Worm (Caenorhabditis elegans) whole organism, L4 larva: Measurements from ENCODE around the gene rpl-36.
A peak's percentile ranks its signal among the peaks of the same experiment; 100 is the strongest.

Experiments used
- D1046.2 ChIP-seq: fragments of 200-800 bp; sonication (Bioruptor generic); IDR thresholded peaks from 2 replicates; pipeline ENCODE4 v1.3.6; 2022; ENCODE audit warnings: missing genetic modification characterization, missing compliant biosample characterization
- F26F4.8 ChIP-seq: fragments of 200-800 bp; sonication (Bioruptor generic); conservative IDR thresholded peaks from 2 replicates; pipeline ENCODE4 v1.3.6; 2022; ENCODE audit warnings: missing genetic modification characterization, missing compliant biosample characterization
- R02D3.7 ChIP-seq: fragments of 150-350 bp; sonication (generic microtip); optimal IDR thresholded peaks from 3 replicates; lab custom pipeline; 2014; ENCODE audit warnings: missing biosample characterization, missing genetic modification characterization
- T20F7.1 ChIP-seq: fragments of 200-800 bp; sonication (Bioruptor generic); optimal IDR thresholded peaks from 2 replicates; lab custom pipeline; 2018; ENCODE audit warnings: mild to moderate bottlenecking, missing genetic modification characterization, missing compliant biosample characterization
- Y105C5A.15 ChIP-seq: fragments of 200-800 bp; sonication (Bioruptor generic); IDR thresholded peaks from 2 replicates; pipeline ENCODE4 v1.3.6; 2022; ENCODE audit warnings: missing genetic modification characterization, missing compliant biosample characterization
- Y5F2A.4 ChIP-seq: fragments of 200-800 bp; sonication (Bioruptor generic); optimal IDR thresholded peaks from 2 replicates; lab custom pipeline; 2018; ENCODE audit warnings: mild to moderate bottlenecking, missing genetic modification characterization, missing compliant biosample characterization
- Y75B8A.6 ChIP-seq: fragments of 200-800 bp; sonication (Bioruptor generic); IDR thresholded peaks from 2 replicates; pipeline ENCODE4 v1.3.6; 2022; ENCODE audit warnings: missing genetic modification reagents, missing genetic modification characterization, missing compliant biosample characterization
- aly-2 ChIP-seq: sonication (generic microtip); optimal IDR thresholded peaks from 2 replicates; lab custom pipeline; 2018; ENCODE audit warnings: missing biosample characterization, missing genetic modification characterization
- attf-4 ChIP-seq: sonication (generic microtip); optimal IDR thresholded peaks from 3 replicates; lab custom pipeline; 2017; ENCODE audit warnings: missing biosample characterization, missing genetic modification characterization
- ceh-20 ChIP-seq: fragments of 200-800 bp; sonication (Bioruptor generic); IDR thresholded peaks from 2 replicates; pipeline ENCODE4 v1.3.6; 2022; ENCODE audit warnings: missing genetic modification reagents, missing genetic modification characterization, missing compliant biosample characterization
- ceh-28 ChIP-seq: fragments of 150-350 bp; optimal IDR thresholded peaks from 2 replicates; lab custom pipeline; 2014; ENCODE audit warnings: missing biosample characterization, missing genetic modification reagents, missing genetic modification characterization
- ceh-44 ChIP-seq: fragments of 200-800 bp; sonication (Bioruptor generic); IDR thresholded peaks from 2 replicates; pipeline ENCODE4 v1.3.6; 2022; ENCODE audit warnings: missing genetic modification reagents, missing genetic modification characterization, missing compliant biosample characterization
- ceh-62 ChIP-seq: sonication (generic microtip); optimal IDR thresholded peaks from 2 replicates; lab custom pipeline; 2017; ENCODE audit warnings: missing biosample characterization, missing genetic modification characterization
- ces-1 ChIP-seq: fragments of 150-350 bp; sonication (generic microtip); optimal IDR thresholded peaks from 4 replicates; lab custom pipeline; 2014; ENCODE audit warnings: missing biosample characterization, missing genetic modification reagents, missing genetic modification characterization
- cey-2 ChIP-seq: sonication (generic microtip); optimal IDR thresholded peaks from 3 replicates; lab custom pipeline; 2017; ENCODE audit warnings: missing genetic modification characterization, mild to moderate bottlenecking, missing compliant biosample characterization, antibody characterized with exemption, borderline replicate concordance; ENCODE audit not compliant: insufficient read depth
- daf-12 ChIP-seq: fragments of 150-350 bp; optimal IDR thresholded peaks from 2 replicates; lab custom pipeline; 2014; ENCODE audit warnings: missing biosample characterization, missing genetic modification reagents, missing genetic modification characterization
- daf-16 ChIP-seq, 3 experiments: sonication (generic microtip); optimal IDR thresholded peaks; 2 replicates each; lab custom pipeline; 2016 to 2017; ENCODE audit warnings: missing genetic modification characterization in 3 of 3, missing genetic modification reagents in 3 of 3, mild to moderate bottlenecking in 2 of 3, missing compliant biosample characterization in 2 of 3, missing biosample characterization in 1 of 3, moderate library complexity in 1 of 3
- dmd-6 ChIP-seq: fragments of 200-800 bp; sonication (Bioruptor generic); IDR thresholded peaks from 2 replicates; pipeline ENCODE4 v1.3.6; 2022; ENCODE audit warnings: missing genetic modification reagents, missing genetic modification characterization, missing compliant biosample characterization
- dmd-9 ChIP-seq: fragments of 200-800 bp; sonication (Bioruptor generic); IDR thresholded peaks from 2 replicates; pipeline ENCODE4 v1.3.6; 2022; ENCODE audit warnings: missing genetic modification reagents, missing genetic modification characterization, missing compliant biosample characterization
- dpl-1 ChIP-seq: fragments of 150-350 bp; optimal IDR thresholded peaks from 2 replicates; lab custom pipeline; 2014; ENCODE audit warnings: missing biosample characterization, missing genetic modification reagents, missing genetic modification characterization
- fkh-10 ChIP-seq: fragments of 150-350 bp; optimal IDR thresholded peaks from 2 replicates; lab custom pipeline; 2014; ENCODE audit warnings: missing biosample characterization, missing genetic modification reagents, missing genetic modification characterization
- fos-1 ChIP-seq: fragments of 150-350 bp; optimal IDR thresholded peaks from 2 replicates; lab custom pipeline; 2014; ENCODE audit warnings: missing biosample characterization, missing genetic modification characterization
- hif-1 ChIP-seq, 2 experiments: sonication (generic microtip); optimal IDR thresholded peaks; 2 replicates each; lab custom pipeline; 2016 to 2017; ENCODE audit warnings: missing compliant biosample characterization in 2 of 2, missing genetic modification characterization in 2 of 2, missing genetic modification reagents in 2 of 2, missing genotype in 2 of 2, mild to moderate bottlenecking in 1 of 2
- hlh-30 ChIP-seq: sonication (generic microtip); optimal IDR thresholded peaks from 2 replicates; lab custom pipeline; 2017; ENCODE audit warnings: antibody characterized with exemption, mild to moderate bottlenecking, missing genetic modification characterization, missing compliant biosample characterization; ENCODE audit not compliant: insufficient read depth
- hmg-1.1 ChIP-seq: fragments of 200-800 bp; sonication (Bioruptor generic); IDR thresholded peaks from 2 replicates; pipeline ENCODE4 v1.3.6; 2022; ENCODE audit warnings: missing genetic modification reagents, missing genetic modification characterization, missing compliant biosample characterization
- jun-1 ChIP-seq: fragments of 150-350 bp; optimal IDR thresholded peaks from 2 replicates; lab custom pipeline; 2014; ENCODE audit warnings: missing biosample characterization, missing genetic modification reagents, missing genetic modification characterization
- lim-7 ChIP-seq: fragments of 200-800 bp; sonication (Bioruptor generic); IDR thresholded peaks from 2 replicates; pipeline ENCODE4 v1.3.6; 2022; ENCODE audit warnings: missing genetic modification characterization, missing compliant biosample characterization
- lin-38 ChIP-seq: fragments of 200-800 bp; sonication (Bioruptor generic); IDR thresholded peaks from 2 replicates; pipeline ENCODE4 v1.3.6; 2022; ENCODE audit warnings: missing genetic modification reagents, missing genetic modification characterization, missing compliant biosample characterization
- lsy-2 ChIP-seq, 2 experiments: fragments of 150-350 bp in 1 of 2; sonication (generic microtip) in 1 of 2; optimal IDR thresholded peaks; 2 replicates each; lab custom pipeline; 2014 to 2017; ENCODE audit warnings: missing biosample characterization in 2 of 2, missing genetic modification characterization in 2 of 2
- madf-5 ChIP-seq, 2 experiments: fragments of 200-800 bp; sonication (Bioruptor generic); IDR thresholded peaks; 2 replicates each; pipeline ENCODE4 v1.3.6; 2022; ENCODE audit warnings: missing compliant biosample characterization in 2 of 2, missing genetic modification characterization in 2 of 2
- madf-9 ChIP-seq: fragments of 200-800 bp; sonication (Bioruptor generic); conservative IDR thresholded peaks from 2 replicates; pipeline ENCODE4 v1.3.6; 2022; ENCODE audit warnings: missing genetic modification reagents, missing genetic modification characterization, missing compliant biosample characterization
- mdt-29 ChIP-seq: fragments of 200-800 bp; sonication (Bioruptor generic); IDR thresholded peaks from 2 replicates; pipeline ENCODE4 v1.3.6; 2022; ENCODE audit warnings: missing genetic modification reagents, missing genetic modification characterization, missing compliant biosample characterization
- mep-1 ChIP-seq: fragments of 150-350 bp; sonication (generic microtip); optimal IDR thresholded peaks from 3 replicates; lab custom pipeline; 2014; ENCODE audit warnings: missing biosample characterization, missing genetic modification characterization
- mes-2 ChIP-seq: sonication (generic microtip); optimal IDR thresholded peaks from 2 replicates; lab custom pipeline; 2016; ENCODE audit warnings: missing genotype, mild to moderate bottlenecking, missing genetic modification characterization, missing compliant biosample characterization; ENCODE audit not compliant: poor library complexity, severe bottlenecking
- mxl-3 ChIP-seq: fragments of 200-800 bp; sonication (Bioruptor generic); optimal IDR thresholded peaks from 2 replicates; lab custom pipeline; 2018; ENCODE audit warnings: mild to moderate bottlenecking, missing genetic modification characterization, missing compliant biosample characterization
- nhr-102 ChIP-seq: sonication (generic microtip); optimal IDR thresholded peaks from 2 replicates; lab custom pipeline; 2016; ENCODE audit warnings: mild to moderate bottlenecking, missing genetic modification characterization, moderate library complexity, missing compliant biosample characterization
- nhr-25 ChIP-seq: sonication (generic microtip); optimal IDR thresholded peaks from 2 replicates; lab custom pipeline; 2017; ENCODE audit warnings: missing genetic modification characterization, mild to moderate bottlenecking, missing compliant biosample characterization, antibody characterized with exemption, moderate library complexity, borderline replicate concordance; ENCODE audit not compliant: insufficient read depth
- nhr-28 ChIP-seq: fragments of 150-350 bp; optimal IDR thresholded peaks from 2 replicates; lab custom pipeline; 2014; ENCODE audit warnings: missing biosample characterization, missing genetic modification characterization
- nhr-41 ChIP-seq: fragments of 200-800 bp; sonication (Bioruptor generic); IDR thresholded peaks from 2 replicates; pipeline ENCODE4 v1.3.6; 2022; ENCODE audit warnings: missing genetic modification reagents, missing genetic modification characterization, missing compliant biosample characterization
- nhr-6 ChIP-seq: fragments of 150-350 bp; optimal IDR thresholded peaks from 2 replicates; lab custom pipeline; 2014; ENCODE audit warnings: missing biosample characterization, missing genetic modification characterization
- nhr-76 ChIP-seq: fragments of 150-350 bp; optimal IDR thresholded peaks from 2 replicates; lab custom pipeline; 2014; ENCODE audit warnings: missing biosample characterization, missing genetic modification characterization
- php-3 ChIP-seq: fragments of 200-800 bp; sonication (Bioruptor generic); IDR thresholded peaks from 2 replicates; pipeline ENCODE4 v1.3.6; 2022; ENCODE audit warnings: missing genetic modification reagents, missing genetic modification characterization, missing compliant biosample characterization
- pqm-1 ChIP-seq: sonication (generic microtip); optimal IDR thresholded peaks from 2 replicates; lab custom pipeline; 2017; ENCODE audit warnings: missing biosample characterization, missing genetic modification characterization
- saeg-2 ChIP-seq: fragments of 200-800 bp; sonication (Bioruptor generic); IDR thresholded peaks from 2 replicates; pipeline ENCODE4 v1.3.6; 2022; ENCODE audit warnings: missing genetic modification reagents, missing genetic modification characterization, missing compliant biosample characterization
- snpc-1.2 ChIP-seq: fragments of 200-800 bp; sonication (Bioruptor generic); IDR thresholded peaks from 2 replicates; pipeline ENCODE4 v1.3.6; 2022; ENCODE audit warnings: missing genetic modification reagents, missing genetic modification characterization, missing compliant biosample characterization
- tra-1 ChIP-seq: fragments of 200-800 bp; sonication (Bioruptor generic); IDR thresholded peaks from 2 replicates; pipeline ENCODE4 v1.3.6; 2022; ENCODE audit warnings: missing genetic modification reagents, missing genetic modification characterization, missing compliant biosample characterization
- unc-130 ChIP-seq: sonication (generic microtip); optimal IDR thresholded peaks from 2 replicates; lab custom pipeline; 2016; ENCODE audit warnings: missing genetic modification reagents, missing genetic modification characterization, missing compliant biosample characterization
- unc-62 ChIP-seq, 3 experiments: fragments of 150-350 bp in 1 of 3; sonication (generic microtip); optimal IDR thresholded peaks in 2 of 3; peaks in 1 of 3; 1 replicate in 1 of 3; 2 replicates in 2 of 3; lab custom pipeline; 2014 to 2017; ENCODE audit warnings: missing biosample characterization in 3 of 3, missing genetic modification characterization in 3 of 3, missing genetic modification reagents in 3 of 3, missing genotype in 1 of 3
- zag-1 ChIP-seq: fragments of 150-350 bp; optimal IDR thresholded peaks from 2 replicates; lab custom pipeline; 2014; ENCODE audit warnings: missing biosample characterization, missing genetic modification characterization
- ztf-7 ChIP-seq: fragments of 150-350 bp; optimal IDR thresholded peaks from 2 replicates; lab custom pipeline; 2014; ENCODE audit warnings: missing biosample characterization, missing genetic modification characterization

Gene rpl-36

ce11 chrIII:7198838-7199237, 18.8 kb downstream of the rpl-36 start, which contains the start of gene pfd-5:
Gene pfd-5, minus strand, starts transcription at chrIII:7198884.
- no peak for TF ChIP-seq Y5F2A.4 (GFP tag; lab: Kevin White, UChicago)
- no peak for TF ChIP-seq mdt-29 (GFP tag; lab: Robert Waterston, UW)
- TF ChIP-seq saeg-2 (GFP tag; lab: Robert Waterston, UW) = no peak
- TF ChIP-seq ceh-20 = no peak
- TF ChIP-seq nhr-25 (tag; lab: Kevin White, UChicago) = no peak
- TF ChIP-seq lsy-2 (tag; optimal IDR thresholded peaks at IDR 0.05; lab: Kevin White, UChicago) = peak in 1 of 2 experiments; percentile 84
- no peak for TF ChIP-seq dmd-9
- TF ChIP-seq unc-62 (GFP tag; optimal IDR thresholded peaks at IDR 0.05 in 1 of 2; lab: Kevin White, UChicago) = no peak
- no peak for TF ChIP-seq unc-62 (tag; optimal IDR thresholded peaks at IDR 0.05; lab: Kevin White, UChicago)
- TF ChIP-seq nhr-28 (tag; lab: Kevin White, UChicago) = no peak
- no peak for TF ChIP-seq hmg-1.1 (GFP tag; lab: Robert Waterston, UW)
- TF ChIP-seq daf-12 = no peak
- TF ChIP-seq jun-1 = no peak
- no peak for TF ChIP-seq dmd-6 (GFP tag; lab: Robert Waterston, UW)
- TF ChIP-seq ceh-44 (GFP tag; lab: Robert Waterston, UW) = 0 out of 2 replicates have a peak, but pooled peaks have one; percentile 26
- TF ChIP-seq php-3 (GFP tag; lab: Robert Waterston, UW) = no peak
- no peak for TF ChIP-seq madf-5 (GFP tag; IDR thresholded peaks at IDR 0.05; lab: Robert Waterston, UW)
- no peak for TF ChIP-seq Y75B8A.6 (GFP tag; lab: Robert Waterston, UW)
- peak; percentile 92 for TF ChIP-seq dpl-1
- TF ChIP-seq tra-1 (GFP tag; lab: Robert Waterston, UW) = no peak
- no peak for TF ChIP-seq ceh-28
- TF ChIP-seq unc-130 (GFP tag; lab: Kevin White, UChicago) = peak; percentile 57
- no peak for TF ChIP-seq nhr-6 (tag; lab: Kevin White, UChicago)
- TF ChIP-seq attf-4 (tag; lab: Kevin White, UChicago) = no peak
- TF ChIP-seq nhr-41 (GFP tag; lab: Robert Waterston, UW) = no peak
- TF ChIP-seq lin-38 (GFP tag; lab: Robert Waterston, UW) = peak; percentile 53
- TF ChIP-seq D1046.2 (GFP tag; lab: Robert Waterston, UW) = no peak
- TF ChIP-seq T20F7.1 (GFP tag; lab: Kevin White, UChicago) = no peak
- no peak for TF ChIP-seq fos-1
- no peak for TF ChIP-seq ces-1 (GFP tag; lab: Kevin White, UChicago)
- peak; percentile 36 for TF ChIP-seq hlh-30 (tag; lab: Kevin White, UChicago)
- no peak for TF ChIP-seq fkh-10
- TF ChIP-seq F26F4.8 (GFP tag; lab: Robert Waterston, UW) = no peak
- TF ChIP-seq zag-1 (tag; lab: Kevin White, UChicago) = no peak
- TF ChIP-seq snpc-1.2 = no peak
- no peak for TF ChIP-seq Y105C5A.15
- no peak for TF ChIP-seq aly-2
- TF ChIP-seq madf-9 = no peak
- no peak for TF ChIP-seq ztf-7 (tag; lab: Kevin White, UChicago)
- peak in 1 of 2 experiments; percentile 88 for TF ChIP-seq hif-1 (tag; optimal IDR thresholded peaks at IDR 0.05; lab: Kevin White, UChicago)
- TF ChIP-seq nhr-76 (tag; lab: Kevin White, UChicago) = no peak
- TF ChIP-seq nhr-102 (tag; lab: Kevin White, UChicago) = no peak
- TF ChIP-seq cey-2 (tag; lab: Kevin White, UChicago) = no peak
- TF ChIP-seq mes-2 (tag; lab: Kevin White, UChicago) = peak; percentile 98
- TF ChIP-seq pqm-1 (tag; lab: Kevin White, UChicago) = no peak
- no peak for TF ChIP-seq ceh-62 (tag; lab: Kevin White, UChicago)
- TF ChIP-seq mxl-3 (GFP tag; lab: Kevin White, UChicago) = no peak
- no peak for TF ChIP-seq daf-16 (GFP tag; optimal IDR thresholded peaks at IDR 0.05; lab: Kevin White, UChicago)
- peak; percentile 15 for TF ChIP-seq daf-16 (tag; optimal IDR thresholded peaks at IDR 0.05; lab: Kevin White, UChicago)
- no peak for TF ChIP-seq lim-7 (GFP tag; lab: Robert Waterston, UW)
- peak; percentile 41 for TF ChIP-seq mep-1 (tag; lab: Kevin White, UChicago)
- TF ChIP-seq R02D3.7 (tag; lab: Kevin White, UChicago) = no peak
